Fruit fly (Drosophila melanogaster) Kc167 (cell line): ENCODE measurements around the gene MRG15.

ENCODE experiments used
- h ChIP-seq: fragments of >200 bp; optimal IDR thresholded peaks from 3 replicates; lab custom pipeline; 2018; ENCODE audit warnings: missing external identifiers
- psq ChIP-seq: fragments of >200 bp; optimal IDR thresholded peaks from 2 replicates; lab custom pipeline; 2017; ENCODE audit warnings: missing external identifiers
- ttk ChIP-seq: sonication (Bioruptor generic); optimal IDR thresholded peaks from 2 replicates; lab custom pipeline; 2017; ENCODE audit warnings: missing external identifiers

dm6 chr3R:15286024-15286692, 8.2 kb upstream of the MRG15 start:
- TF ChIP-seq psq, result no peak
- TF ChIP-seq h, result no peak
- no peak for TF ChIP-seq ttk (lab: Kevin White, UChicago)
